Fruit fly (Drosophila melanogaster) whole organism: ENCODE results near the gene PGRP-LF.

Source experiments
- CG8478 ChIP-seq: fragments of >200 bp; optimal IDR thresholded peaks from 2 replicates; lab custom pipeline; 2018; ENCODE audit warnings: inconsistent platforms
- Dll ChIP-seq: fragments of >200 bp; optimal IDR thresholded peaks from 2 replicates; lab custom pipeline; 2017
- pan ChIP-seq: fragments of >200 bp; optimal IDR thresholded peaks from 2 replicates; lab custom pipeline; 2017
- psq ChIP-seq: fragments of >200 bp; optimal IDR thresholded peaks from 2 replicates; lab custom pipeline; 2017
- usp ChIP-seq: fragments of >200 bp; optimal IDR thresholded peaks from 2 replicates; lab custom pipeline; 2017; ENCODE audit warnings: missing biosample characterization, missing genetic modification characterization, mixed read lengths

- no peak for TF ChIP-seq Dll (lab: Kevin White, UChicago)
- no peak for TF ChIP-seq CG8478 (lab: Kevin White, UChicago)
- TF ChIP-seq usp (GFP tag; lab: Kevin White, UChicago), result no peak
- no peak for TF ChIP-seq psq (lab: Kevin White, UChicago)
- no peak for TF ChIP-seq pan (lab: Kevin White, UChicago)
These were observed 9.3 kb downstream of the PGRP-LF start, which contains the start of the genes UGP and Svip for dm6 chr3L:9358713-9359040.
